Fruit fly (Drosophila melanogaster) whole organism, embryonic: ENCODE results near the gene Ance-2.

Experiments used
- Ada2b ChIP-seq: fragments of 200-800 bp; sonication (Bioruptor generic); IDR thresholded peaks from 2 replicates; pipeline ENCODE4 v1.3.6; 2022; ENCODE audit warnings: missing biosample characterization, missing genetic modification characterization
- Awh ChIP-seq: fragments of 200-800 bp; sonication (Bioruptor generic); IDR thresholded peaks from 2 replicates; pipeline ENCODE4, ENCODE4 v1.3.6; 2022; ENCODE audit warnings: missing biosample characterization, missing genetic modification characterization
- Blimp-1 ChIP-seq: fragments of 200-800 bp; sonication (Bioruptor generic); optimal IDR thresholded peaks from 3 replicates; lab custom pipeline; 2018; ENCODE audit warnings: missing biosample characterization, missing genetic modification characterization, mild to moderate bottlenecking, moderate library complexity, missing genetic modification reagents
- CG1024 ChIP-seq: fragments of 200-800 bp; sonication (Bioruptor generic); IDR thresholded peaks from 2 replicates; pipeline ENCODE4 v1.3.6; 2022; ENCODE audit warnings: missing biosample characterization, missing genetic modification characterization
- CG11695 ChIP-seq: fragments of 200-800 bp; sonication (Bioruptor generic); IDR thresholded peaks from 3 replicates; pipeline ENCODE4 v1.3.6; 2022; ENCODE audit warnings: missing biosample characterization, missing genetic modification characterization
- CG11723 ChIP-seq: fragments of 200-800 bp; sonication (Bioruptor generic); optimal IDR thresholded peaks from 2 replicates; lab custom pipeline; 2017; ENCODE audit warnings: missing biosample characterization, mild to moderate bottlenecking, missing genetic modification characterization
- CG14050 ChIP-seq: fragments of 200-800 bp; sonication (Bioruptor generic); IDR thresholded peaks from 3 replicates; pipeline ENCODE4 v1.3.6; 2022; ENCODE audit warnings: missing biosample characterization, missing genetic modification characterization
- CG2199 ChIP-seq: fragments of 200-800 bp; sonication (Bioruptor generic); IDR thresholded peaks from 3 replicates; pipeline ENCODE4 v1.3.6; 2022; ENCODE audit warnings: missing biosample characterization, missing genetic modification characterization
- CG2875 ChIP-seq: fragments of 200-800 bp; sonication (Bioruptor generic); optimal IDR thresholded peaks from 2 replicates; lab custom pipeline; 2017; ENCODE audit warnings: missing biosample characterization, mild to moderate bottlenecking, missing genetic modification characterization, missing genetic modification reagents
- CG31365 ChIP-seq: fragments of 200-800 bp; sonication (Bioruptor generic); optimal IDR thresholded peaks from 2 replicates; lab custom pipeline; 2018; ENCODE audit warnings: missing biosample characterization, mild to moderate bottlenecking, missing genetic modification characterization
- CG31441 ChIP-seq: fragments of 200-800 bp; sonication (Bioruptor generic); IDR thresholded peaks from 2 replicates; pipeline ENCODE4 v1.3.6; 2022; ENCODE audit warnings: missing biosample characterization, missing genetic modification characterization
- CG4360 ChIP-seq: fragments of 200-800 bp; sonication (Bioruptor generic); IDR thresholded peaks from 2 replicates; pipeline ENCODE4 v1.3.6; 2022; ENCODE audit warnings: missing biosample characterization, missing genetic modification characterization
- CG5953 ChIP-seq: fragments of 200-800 bp; sonication (Bioruptor generic); IDR thresholded peaks from 2 replicates; pipeline ENCODE4 v1.3.6; 2022; ENCODE audit warnings: missing biosample characterization, missing genetic modification characterization
- CG6272 ChIP-seq: fragments of 200-800 bp; sonication (Bioruptor generic); IDR thresholded peaks from 2 replicates; pipeline ENCODE4 v1.3.6; 2022; ENCODE audit warnings: missing biosample characterization, missing genetic modification characterization
- CG7357 ChIP-seq: fragments of 200-800 bp; sonication (Bioruptor generic); IDR thresholded peaks from 3 replicates; pipeline ENCODE4 v1.3.6; 2022; ENCODE audit warnings: missing biosample characterization, missing genetic modification characterization
- CG7745 ChIP-seq: fragments of 200-800 bp; sonication (Bioruptor generic); optimal IDR thresholded peaks from 2 replicates; lab custom pipeline; 2018; ENCODE audit warnings: missing biosample characterization, mild to moderate bottlenecking, missing genetic modification characterization, moderate library complexity
- CG7963 ChIP-seq: fragments of 200-800 bp; sonication (Bioruptor generic); IDR thresholded peaks from 3 replicates; pipeline ENCODE4 v1.3.6; 2022; ENCODE audit warnings: missing biosample characterization, missing genetic modification characterization; ENCODE audit not compliant: partially characterized antibody
- CG8924 ChIP-seq: fragments of 200-800 bp; optimal IDR thresholded peaks from 3 replicates; lab custom pipeline; 2019; ENCODE audit warnings: missing biosample characterization, mild to moderate bottlenecking, missing genetic modification characterization, moderate library complexity
- Dek ChIP-seq: fragments of 200-800 bp; sonication (Bioruptor generic); optimal IDR thresholded peaks from 3 replicates; lab custom pipeline; 2019; ENCODE audit warnings: missing biosample characterization, mild to moderate bottlenecking, missing genetic modification characterization, moderate library complexity
- Dfd ChIP-seq, 2 experiments: fragments of >200 bp; optimal IDR thresholded peaks; 2 replicates each; lab custom pipeline; 2017; ENCODE audit warnings: missing biosample characterization in 2 of 2, missing genetic modification characterization in 2 of 2
- Dip2 ChIP-seq: fragments of 200-800 bp; sonication (Bioruptor generic); IDR thresholded peaks from 2 replicates; pipeline ENCODE4 v1.3.6; 2022; ENCODE audit warnings: missing biosample characterization, missing genetic modification characterization
- Dll ChIP-seq: fragments of 200-800 bp; sonication (Bioruptor generic); IDR thresholded peaks from 4 replicates; pipeline ENCODE4 v1.3.6; 2022; ENCODE audit warnings: missing biosample characterization, missing genetic modification characterization; ENCODE audit not compliant: partially characterized antibody
- MBD-R2 ChIP-seq: fragments of 200-800 bp; sonication (Bioruptor generic); IDR thresholded peaks from 2 replicates; pipeline ENCODE4 v1.3.6; 2022; ENCODE audit warnings: missing biosample characterization, missing genetic modification characterization
- Nf-YA ChIP-seq: fragments of 200-800 bp; sonication (Bioruptor generic); IDR thresholded peaks from 2 replicates; pipeline ENCODE4 v1.3.6; 2022; ENCODE audit warnings: missing biosample characterization, missing genetic modification characterization
- Nf-YB ChIP-seq: fragments of 200-800 bp; sonication (Bioruptor generic); optimal IDR thresholded peaks from 3 replicates; lab custom pipeline; 2019; ENCODE audit warnings: missing biosample characterization, mild to moderate bottlenecking, missing genetic modification characterization, moderate library complexity
- Oaz ChIP-seq: fragments of 200-800 bp; sonication (Bioruptor generic); IDR thresholded peaks from 2 replicates; pipeline ENCODE4 v1.3.6; 2022; ENCODE audit warnings: missing biosample characterization, missing genetic modification characterization
- Opbp ChIP-seq: fragments of 200-800 bp; sonication (Bioruptor generic); IDR thresholded peaks from 3 replicates; pipeline ENCODE4 v1.3.6; 2022; ENCODE audit warnings: missing biosample characterization, missing genetic modification characterization; ENCODE audit not compliant: partially characterized antibody
- Tbp ChIP-seq: fragments of >200 bp; optimal IDR thresholded peaks from 2 replicates; lab custom pipeline; 2018; ENCODE audit warnings: missing biosample characterization, missing genetic modification characterization
- Xbp1 ChIP-seq: fragments of 200-800 bp; sonication (Bioruptor generic); optimal IDR thresholded peaks from 3 replicates; lab custom pipeline; 2016; ENCODE audit warnings: missing biosample characterization, mild to moderate bottlenecking, missing genetic modification characterization
- bsh ChIP-seq, 2 experiments: fragments of 200-800 bp; sonication (Bioruptor generic); optimal IDR thresholded peaks; 2 replicates each; lab custom pipeline; 2017 to 2018; ENCODE audit warnings: mild to moderate bottlenecking in 2 of 2, missing biosample characterization in 2 of 2, missing genetic modification characterization in 2 of 2, moderate library complexity in 1 of 2
- cad ChIP-seq: fragments of >200 bp; optimal IDR thresholded peaks from 2 replicates; lab custom pipeline; 2017; ENCODE audit warnings: missing biosample characterization, missing genetic modification characterization
- crc ChIP-seq: fragments of 200-800 bp; sonication (Bioruptor generic); optimal IDR thresholded peaks from 2 replicates; lab custom pipeline; 2016; ENCODE audit warnings: missing biosample characterization, missing genetic modification characterization
- croc ChIP-seq: fragments of 200-800 bp; sonication (Bioruptor generic); conservative IDR thresholded peaks from 3 replicates; pipeline ENCODE4 v1.3.6; 2022; ENCODE audit warnings: missing biosample characterization, missing genetic modification characterization
- dimm ChIP-seq: fragments of 200-800 bp; sonication (Bioruptor generic); IDR thresholded peaks from 2 replicates; pipeline ENCODE4 v1.3.6; 2022; ENCODE audit warnings: missing biosample characterization, missing genetic modification characterization
- dmrt11E ChIP-seq: fragments of 200-800 bp; sonication (Bioruptor generic); optimal IDR thresholded peaks from 3 replicates; lab custom pipeline; 2018; ENCODE audit warnings: missing biosample characterization, mild to moderate bottlenecking, missing genetic modification characterization, moderate library complexity
- dpn ChIP-seq, 2 experiments: fragments of 200-800 bp; sonication (Bioruptor generic); optimal IDR thresholded peaks; 3 replicates each; lab custom pipeline; 2016; ENCODE audit warnings: missing biosample characterization in 2 of 2, missing genetic modification characterization in 2 of 2
- eve ChIP-seq, 2 experiments: fragments of >200 bp; optimal IDR thresholded peaks; 2 replicates each; lab custom pipeline; 2017; ENCODE audit warnings: missing biosample characterization in 2 of 2, missing genetic modification characterization in 2 of 2
- fd102C ChIP-seq: fragments of 200-800 bp; sonication (Bioruptor generic); optimal IDR thresholded peaks from 2 replicates; lab custom pipeline; 2018; ENCODE audit warnings: missing biosample characterization, mild to moderate bottlenecking, missing genetic modification characterization, moderate library complexity
- gem ChIP-seq: fragments of 200-800 bp; sonication (Bioruptor generic); optimal IDR thresholded peaks from 2 replicates; lab custom pipeline; 2019; ENCODE audit warnings: missing biosample characterization, mild to moderate bottlenecking, missing genetic modification characterization, moderate library complexity
- gsb ChIP-seq: fragments of 200-800 bp; sonication (Bioruptor generic); IDR thresholded peaks from 2 replicates; pipeline ENCODE4 v1.3.6; 2022; ENCODE audit warnings: missing biosample characterization, missing genetic modification characterization
- hb ChIP-seq: fragments of 200-800 bp; sonication (Bioruptor generic); IDR thresholded peaks from 3 replicates; pipeline ENCODE4 v1.3.6; 2022; ENCODE audit warnings: missing biosample characterization, missing genetic modification characterization; ENCODE audit not compliant: partially characterized antibody
- jumu ChIP-seq: fragments of 200-800 bp; sonication (Bioruptor generic); optimal IDR thresholded peaks from 3 replicates; lab custom pipeline; 2016; ENCODE audit warnings: missing biosample characterization, missing genetic modification characterization
- lmd ChIP-seq: fragments of 200-800 bp; sonication (Bioruptor generic); IDR thresholded peaks from 2 replicates; pipeline ENCODE4 v1.3.6; 2022; ENCODE audit warnings: missing biosample characterization, missing genetic modification characterization
- lola ChIP-seq, 3 experiments: fragments of >200 bp in 2 of 3; fragments of 200-800 bp in 1 of 3; sonication (Bioruptor generic) in 1 of 3; optimal IDR thresholded peaks; 2 replicates each; lab custom pipeline; 2017 to 2019; ENCODE audit warnings: missing biosample characterization in 3 of 3, missing genetic modification characterization in 3 of 3, mild to moderate bottlenecking in 1 of 3, moderate library complexity in 1 of 3
- nerfin-1 ChIP-seq: fragments of 200-800 bp; sonication (Bioruptor generic); optimal IDR thresholded peaks from 3 replicates; lab custom pipeline; 2019; ENCODE audit warnings: missing biosample characterization, mild to moderate bottlenecking, missing genetic modification characterization, moderate library complexity
- scrt ChIP-seq: fragments of 200-800 bp; sonication (Bioruptor generic); optimal IDR thresholded peaks from 2 replicates; lab custom pipeline; 2018; ENCODE audit warnings: missing biosample characterization, mild to moderate bottlenecking, missing genetic modification characterization, moderate library complexity
- sens ChIP-seq: fragments of 200-800 bp; sonication (Bioruptor generic); peaks from one replicate; lab custom pipeline; 2016; ENCODE audit warnings: missing biosample characterization, missing genetic modification characterization
- sens-2 ChIP-seq: fragments of 200-800 bp; sonication (Bioruptor generic); IDR thresholded peaks from 2 replicates; pipeline ENCODE4 v1.3.6; 2022; ENCODE audit warnings: missing biosample characterization, missing genetic modification characterization
- sna ChIP-seq: fragments of 200-800 bp; sonication (Bioruptor generic); IDR thresholded peaks from 2 replicates; pipeline ENCODE4 v1.3.6; 2022; ENCODE audit warnings: missing biosample characterization, missing genetic modification characterization; ENCODE audit not compliant: partially characterized antibody
- sqz ChIP-seq: fragments of 200-800 bp; sonication (Bioruptor generic); optimal IDR thresholded peaks from 3 replicates; lab custom pipeline; 2018; ENCODE audit warnings: missing biosample characterization, mild to moderate bottlenecking, missing genetic modification characterization
- wek ChIP-seq: fragments of 200-800 bp; sonication (Bioruptor generic); optimal IDR thresholded peaks from 3 replicates; lab custom pipeline; 2018; ENCODE audit warnings: missing biosample characterization, mild to moderate bottlenecking, missing genetic modification characterization, moderate library complexity

The Ance-2 gene

DNA sequence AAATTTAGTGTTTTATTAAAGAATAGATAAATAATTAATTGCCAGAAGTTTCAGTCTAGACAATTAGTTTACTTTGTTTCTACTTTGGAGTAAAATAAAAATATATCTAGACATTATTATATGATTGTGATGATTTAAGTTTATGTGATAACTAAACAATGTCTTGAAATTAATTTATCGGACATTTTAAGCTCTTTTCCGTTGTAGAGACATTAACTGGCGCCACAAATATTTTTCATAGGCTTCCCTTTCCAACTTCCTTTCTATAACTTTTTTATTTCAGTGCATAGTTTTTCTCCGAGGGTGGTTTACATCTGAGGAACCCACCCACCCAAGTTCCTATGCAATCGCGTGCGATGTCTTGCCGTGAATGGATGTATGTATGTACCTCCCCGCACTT, 32.4 kb upstream of the Ance-2 start (continued):
- TF ChIP-seq Dfd (GFP tag; optimal IDR thresholded peaks at IDR 0.05; lab: Kevin White, UChicago) = no peak
- no peak for TF ChIP-seq Nf-YA (GFP tag; lab: Robert Waterston, UW)
- TF ChIP-seq Opbp (GFP tag; lab: Robert Waterston, UW) = no peak
- TF ChIP-seq CG8924 (tag; lab: Kevin White, UChicago) = peak; percentile 47
- TF ChIP-seq nerfin-1 = peak; percentile 29
- no peak for TF ChIP-seq jumu
- TF ChIP-seq CG7745 (tag; lab: Kevin White, UChicago) = no peak
- no peak for TF ChIP-seq fd102C (GFP tag; lab: Kevin White, UChicago)
- TF ChIP-seq CG7357 (GFP tag; lab: Robert Waterston, UW) = no peak
- TF ChIP-seq Xbp1 = peak; percentile 25
- TF ChIP-seq CG31365 = no peak
- TF ChIP-seq CG2199 = no peak
- no peak for TF ChIP-seq Dek (tag; lab: Kevin White, UChicago)
- TF ChIP-seq Tbp (GFP tag; lab: Kevin White, UChicago) = no peak
- TF ChIP-seq wek (GFP tag; lab: Kevin White, UChicago) = no peak
- TF ChIP-seq scrt (GFP tag; lab: Kevin White, UChicago) = no peak
- TF ChIP-seq CG14050 (GFP tag; lab: Robert Waterston, UW) = no peak
- TF ChIP-seq CG2875 = peak; percentile 11
- no peak for TF ChIP-seq CG5953 (GFP tag; lab: Robert Waterston, UW)
- no peak for TF ChIP-seq Awh (GFP tag; lab: Robert Waterston, UW)
- no peak for TF ChIP-seq CG11723 (GFP tag; lab: Kevin White, UChicago)
- TF ChIP-seq hb (GFP tag; lab: Robert Waterston, UW) = no peak
- TF ChIP-seq CG31441 (GFP tag; lab: Robert Waterston, UW) = peak; percentile 62
- no peak for TF ChIP-seq gsb
- TF ChIP-seq lmd (GFP tag; lab: Robert Waterston, UW) = peak; percentile 22; the same call in 1 of the 2 replicates
- no peak for TF ChIP-seq MBD-R2
- TF ChIP-seq sens (GFP tag; lab: Kevin White, UChicago) = peak; percentile 84
- peak; percentile 17 for TF ChIP-seq Nf-YB (GFP tag; lab: Kevin White, UChicago)
- TF ChIP-seq sqz = peak; percentile 27
- no peak for TF ChIP-seq dpn (GFP tag; optimal IDR thresholded peaks at IDR 0.05; lab: Kevin White, UChicago)
- no peak for TF ChIP-seq CG6272 (GFP tag; lab: Robert Waterston, UW)
- no peak for TF ChIP-seq crc (GFP tag; lab: Kevin White, UChicago)
- TF ChIP-seq dimm = no peak
- TF ChIP-seq cad (GFP tag; lab: Kevin White, UChicago) = no peak
- no peak for TF ChIP-seq CG7963
- peak; percentile 61 for TF ChIP-seq Blimp-1 (GFP tag; lab: Kevin White, UChicago)
- no peak for TF ChIP-seq Dip2 (GFP tag; lab: Robert Waterston, UW)
- TF ChIP-seq sens-2 (GFP tag; lab: Robert Waterston, UW) = no peak
- TF ChIP-seq bsh (GFP tag; optimal IDR thresholded peaks at IDR 0.05; lab: Kevin White, UChicago) = peak in 1 of 2 experiments; percentile 66
- TF ChIP-seq lola (GFP tag; optimal IDR thresholded peaks at IDR 0.05; lab: Kevin White, UChicago) = peak in 1 of 3 experiments; percentile 75
- no peak for TF ChIP-seq Dll (GFP tag; lab: Robert Waterston, UW)
- TF ChIP-seq CG1024 (GFP tag; lab: Robert Waterston, UW) = no peak
- peak; percentile 64 for TF ChIP-seq dmrt11E (tag; lab: Kevin White, UChicago)
- TF ChIP-seq croc (GFP tag; lab: Robert Waterston, UW) = no peak; the same call in 2 of the 3 replicates
- TF ChIP-seq Oaz (GFP tag; lab: Robert Waterston, UW) = no peak
- TF ChIP-seq CG4360 (GFP tag; lab: Robert Waterston, UW) = no peak
- TF ChIP-seq sna (GFP tag; lab: Robert Waterston, UW) = no peak
- peak; percentile 73 for TF ChIP-seq gem (tag; lab: Kevin White, UChicago)
- no peak for TF ChIP-seq Ada2b (GFP tag; lab: Robert Waterston, UW)
- TF ChIP-seq CG11695 (GFP tag; lab: Robert Waterston, UW) = no peak
- TF ChIP-seq eve (GFP tag; optimal IDR thresholded peaks at IDR 0.05; lab: Kevin White, UChicago) = peak in 1 of 2 experiments; percentile 51
